Fruit fly (Drosophila melanogaster) whole organism, embryonic: ENCODE measurements around the gene CG13482.

Experiments used
- BEAF-32 ChIP-seq: fragments of 200-800 bp; sonication (Bioruptor generic); optimal IDR thresholded peaks from 3 replicates; lab custom pipeline; 2017; ENCODE audit warnings: missing biosample characterization, missing genetic modification characterization, mild to moderate bottlenecking, moderate library complexity, missing genetic modification reagents
- CG1024 ChIP-seq: fragments of 200-800 bp; sonication (Bioruptor generic); IDR thresholded peaks from 2 replicates; pipeline ENCODE4 v1.3.6; 2022; ENCODE audit warnings: missing biosample characterization, missing genetic modification characterization
- CG10366 ChIP-seq: fragments of 200-800 bp; sonication (Bioruptor generic); IDR thresholded peaks from 2 replicates; pipeline ENCODE4 v1.3.6; 2022; ENCODE audit warnings: missing biosample characterization, missing genetic modification characterization
- CG10543 ChIP-seq: fragments of 200-800 bp; sonication (Bioruptor generic); optimal IDR thresholded peaks from 3 replicates; lab custom pipeline; 2017; ENCODE audit warnings: missing biosample characterization, mild to moderate bottlenecking, missing genetic modification characterization, moderate library complexity
- CG11723 ChIP-seq: fragments of 200-800 bp; sonication (Bioruptor generic); optimal IDR thresholded peaks from 2 replicates; lab custom pipeline; 2017; ENCODE audit warnings: missing biosample characterization, mild to moderate bottlenecking, missing genetic modification characterization
- CG1603 ChIP-seq: fragments of 200-800 bp; sonication (Bioruptor generic); optimal IDR thresholded peaks from 2 replicates; lab custom pipeline; 2019; ENCODE audit warnings: missing biosample characterization, mild to moderate bottlenecking, missing genetic modification characterization, moderate library complexity
- CG16779 ChIP-seq: fragments of 200-800 bp; sonication (Bioruptor generic); IDR thresholded peaks from 2 replicates; pipeline ENCODE4 v1.3.6; 2022; ENCODE audit warnings: missing biosample characterization, missing genetic modification characterization
- CG17328 ChIP-seq: fragments of 200-800 bp; sonication (Bioruptor generic); IDR thresholded peaks from 2 replicates; pipeline ENCODE4 v1.3.6; 2022; ENCODE audit warnings: missing biosample characterization, missing genetic modification characterization
- CG17568 ChIP-seq: fragments of 200-800 bp; sonication (Bioruptor generic); optimal IDR thresholded peaks from 2 replicates; lab custom pipeline; 2018; ENCODE audit warnings: missing biosample characterization, mild to moderate bottlenecking, missing genetic modification characterization, moderate library complexity
- CG17612 ChIP-seq: fragments of 200-800 bp; sonication (Bioruptor generic); IDR thresholded peaks from 2 replicates; pipeline ENCODE4 v1.3.6; 2022; ENCODE audit warnings: missing biosample characterization, missing genetic modification characterization
- CG17912 ChIP-seq: fragments of 200-800 bp; sonication (Bioruptor generic); optimal IDR thresholded peaks from 2 replicates; lab custom pipeline; 2018; ENCODE audit warnings: missing biosample characterization, mild to moderate bottlenecking, missing genetic modification characterization
- CG18262 ChIP-seq: fragments of 200-800 bp; optimal IDR thresholded peaks from 3 replicates; lab custom pipeline; 2019; ENCODE audit warnings: missing biosample characterization, mild to moderate bottlenecking, missing genetic modification characterization, moderate library complexity
- CG18476 ChIP-seq: fragments of 200-800 bp; sonication (Bioruptor generic); optimal IDR thresholded peaks from 2 replicates; lab custom pipeline; 2016; ENCODE audit warnings: missing biosample characterization, mild to moderate bottlenecking, missing genetic modification characterization
- CG2120 ChIP-seq: fragments of 200-800 bp; sonication (Bioruptor generic); optimal IDR thresholded peaks from 3 replicates; lab custom pipeline; 2016; ENCODE audit warnings: missing biosample characterization, missing genetic modification characterization
- CG32767 ChIP-seq: fragments of 200-800 bp; sonication (Bioruptor generic); IDR thresholded peaks from 2 replicates; pipeline ENCODE4 v1.3.6; 2022; ENCODE audit warnings: missing biosample characterization, missing genetic modification characterization
- CG33213 ChIP-seq: fragments of 200-800 bp; sonication (Bioruptor generic); optimal IDR thresholded peaks from 3 replicates; lab custom pipeline; 2016; ENCODE audit warnings: missing biosample characterization, missing genetic modification characterization
- CG3838 ChIP-seq: fragments of 200-800 bp; sonication (Bioruptor generic); optimal IDR thresholded peaks from 3 replicates; lab custom pipeline; 2016; ENCODE audit warnings: missing biosample characterization, missing genetic modification characterization
- CG3847 ChIP-seq: fragments of 200-800 bp; sonication (Bioruptor generic); IDR thresholded peaks from 2 replicates; pipeline ENCODE4 v1.3.6; 2022; ENCODE audit warnings: missing biosample characterization, missing genetic modification characterization
- CG6791 ChIP-seq: fragments of 200-800 bp; sonication (Bioruptor generic); IDR thresholded peaks from 3 replicates; pipeline ENCODE4 v1.3.6; 2022; ENCODE audit warnings: missing biosample characterization, missing genetic modification characterization; ENCODE audit not compliant: partially characterized antibody
- CG7745 ChIP-seq: fragments of 200-800 bp; sonication (Bioruptor generic); optimal IDR thresholded peaks from 2 replicates; lab custom pipeline; 2018; ENCODE audit warnings: missing biosample characterization, mild to moderate bottlenecking, missing genetic modification characterization, moderate library complexity
- CG7786 ChIP-seq: fragments of 200-800 bp; sonication (Bioruptor generic); optimal IDR thresholded peaks from 2 replicates; lab custom pipeline; 2016; ENCODE audit warnings: missing biosample characterization, missing genetic modification characterization
- CrebB ChIP-seq: fragments of 200-800 bp; sonication (Bioruptor generic); optimal IDR thresholded peaks from 3 replicates; lab custom pipeline; 2018; ENCODE audit warnings: missing biosample characterization, mild to moderate bottlenecking, missing genetic modification characterization
- D ChIP-seq, 2 experiments: fragments of 200-800 bp in 1 of 2; fragments of >200 bp in 1 of 2; sonication (Bioruptor generic) in 1 of 2; optimal IDR thresholded peaks; 2 replicates in 1 of 2; 3 replicates in 1 of 2; lab custom pipeline; 2017; ENCODE audit warnings: mild to moderate bottlenecking in 1 of 2, missing biosample characterization in 1 of 2, missing genetic modification characterization in 1 of 2, missing genetic modification reagents in 1 of 2
- E2f1 ChIP-seq: fragments of 200-800 bp; sonication (Bioruptor generic); IDR thresholded peaks from 2 replicates; pipeline ENCODE4 v1.3.6; 2022; ENCODE audit warnings: missing biosample characterization, missing genetic modification characterization
- Fer1 ChIP-seq: fragments of 200-800 bp; sonication (Bioruptor generic); optimal IDR thresholded peaks from 2 replicates; lab custom pipeline; 2017; ENCODE audit warnings: missing biosample characterization, mild to moderate bottlenecking, missing genetic modification characterization
- HLH4C ChIP-seq: fragments of 200-800 bp; sonication (Bioruptor generic); IDR thresholded peaks from 3 replicates; pipeline ENCODE4 v1.3.6; 2022; ENCODE audit warnings: missing biosample characterization, missing genetic modification characterization; ENCODE audit not compliant: partially characterized antibody
- Hr78 ChIP-seq, 2 experiments: fragments of 200-800 bp in 1 of 2; fragments of >200 bp in 1 of 2; sonication (Bioruptor generic) in 1 of 2; optimal IDR thresholded peaks; 2 replicates each; lab custom pipeline; 2017 to 2019; ENCODE audit warnings: missing biosample characterization in 2 of 2, missing genetic modification characterization in 2 of 2, mild to moderate bottlenecking in 1 of 2, moderate library complexity in 1 of 2
- Mad ChIP-seq: fragments of 200-800 bp; sonication (Bioruptor generic); optimal IDR thresholded peaks from 2 replicates; lab custom pipeline; 2016; ENCODE audit warnings: missing biosample characterization, missing genetic modification characterization
- Mes4 ChIP-seq: fragments of 200-800 bp; sonication (Bioruptor generic); optimal IDR thresholded peaks from 2 replicates; lab custom pipeline; 2016; ENCODE audit warnings: missing biosample characterization, missing genetic modification characterization
- NC2α ChIP-seq: fragments of 200-800 bp; sonication (Bioruptor generic); optimal IDR thresholded peaks from 2 replicates; lab custom pipeline; 2016; ENCODE audit warnings: missing biosample characterization, missing genetic modification characterization
- Neu2 ChIP-seq: fragments of 200-800 bp; sonication (Bioruptor generic); optimal IDR thresholded peaks from 3 replicates; lab custom pipeline; 2016; ENCODE audit warnings: missing biosample characterization, missing genetic modification characterization, borderline replicate concordance
- Nf-YB ChIP-seq: fragments of 200-800 bp; sonication (Bioruptor generic); optimal IDR thresholded peaks from 3 replicates; lab custom pipeline; 2019; ENCODE audit warnings: missing biosample characterization, mild to moderate bottlenecking, missing genetic modification characterization, moderate library complexity
- Ptx1 ChIP-seq: fragments of 200-800 bp; sonication (Bioruptor generic); IDR thresholded peaks from 2 replicates; pipeline ENCODE4 v1.3.6; 2022; ENCODE audit warnings: missing biosample characterization, missing genetic modification characterization
- Scr ChIP-seq: fragments of 200-800 bp; sonication (Bioruptor generic); IDR thresholded peaks from 2 replicates; pipeline ENCODE4 v1.3.6; 2022; ENCODE audit warnings: missing biosample characterization, missing genetic modification characterization; ENCODE audit not compliant: partially characterized antibody
- cas ChIP-seq: fragments of 200-800 bp; sonication (Bioruptor generic); IDR thresholded peaks from 2 replicates; pipeline ENCODE4 v1.3.6; 2022; ENCODE audit warnings: missing biosample characterization, missing genetic modification characterization
- crc ChIP-seq: fragments of 200-800 bp; sonication (Bioruptor generic); optimal IDR thresholded peaks from 2 replicates; lab custom pipeline; 2016; ENCODE audit warnings: missing biosample characterization, missing genetic modification characterization
- crol ChIP-seq: fragments of 200-800 bp; sonication (Bioruptor generic); IDR thresholded peaks from 2 replicates; pipeline ENCODE4 v1.3.6; 2022; ENCODE audit warnings: missing biosample characterization, missing genetic modification characterization
- dm ChIP-seq: fragments of 200-800 bp; sonication (Bioruptor generic); optimal IDR thresholded peaks from 3 replicates; lab custom pipeline; 2016; ENCODE audit warnings: missing biosample characterization, missing genetic modification characterization
- ewg ChIP-seq: fragments of 200-800 bp; sonication (Bioruptor generic); optimal IDR thresholded peaks from 3 replicates; lab custom pipeline; 2017; ENCODE audit warnings: mild to moderate bottlenecking, missing biosample characterization, missing genetic modification reagents, missing genetic modification characterization
- gcm2 ChIP-seq: fragments of 200-800 bp; sonication (Bioruptor generic); optimal IDR thresholded peaks from 2 replicates; lab custom pipeline; 2016; ENCODE audit warnings: missing biosample characterization, missing genetic modification characterization
- grau ChIP-seq: fragments of 200-800 bp; optimal IDR thresholded peaks from 3 replicates; lab custom pipeline; 2019; ENCODE audit warnings: missing biosample characterization, mild to moderate bottlenecking, missing genetic modification characterization, moderate library complexity
- h ChIP-seq: fragments of >200 bp; optimal IDR thresholded peaks from 2 replicates; lab custom pipeline; 2017
- lab ChIP-seq: fragments of 200-800 bp; sonication (Bioruptor generic); optimal IDR thresholded peaks from 3 replicates; lab custom pipeline; 2017; ENCODE audit warnings: missing biosample characterization, missing genetic modification characterization, mild to moderate bottlenecking, moderate library complexity, missing genetic modification reagents
- pum ChIP-seq: fragments of 200-800 bp; sonication (Bioruptor generic); optimal IDR thresholded peaks from 2 replicates; lab custom pipeline; 2016; ENCODE audit warnings: missing biosample characterization, missing genetic modification characterization
- sqz ChIP-seq: fragments of 200-800 bp; sonication (Bioruptor generic); optimal IDR thresholded peaks from 3 replicates; lab custom pipeline; 2018; ENCODE audit warnings: missing biosample characterization, mild to moderate bottlenecking, missing genetic modification characterization
- sug ChIP-seq: fragments of 200-800 bp; optimal IDR thresholded peaks from 2 replicates; lab custom pipeline; 2019; ENCODE audit warnings: missing biosample characterization, mild to moderate bottlenecking, missing genetic modification characterization, moderate library complexity
- tgo ChIP-seq: fragments of 200-800 bp; sonication (Bioruptor generic); IDR thresholded peaks from 3 replicates; pipeline ENCODE4 v1.3.6; 2022; ENCODE audit warnings: missing biosample characterization, missing genetic modification characterization
- trem ChIP-seq: fragments of 200-800 bp; optimal IDR thresholded peaks from 3 replicates; lab custom pipeline; 2019; ENCODE audit warnings: missing biosample characterization, mild to moderate bottlenecking, missing genetic modification characterization, moderate library complexity
- wor ChIP-seq: fragments of 200-800 bp; sonication (Bioruptor generic); IDR thresholded peaks from 2 replicates; pipeline ENCODE4 v1.3.6; 2022; ENCODE audit warnings: missing biosample characterization, missing genetic modification characterization

CG13482 gene

dm6 chr3L:14354285-14355092 is 25.3 kb downstream of the CG13482 start (continued):
- TF ChIP-seq sqz (GFP tag; lab: Kevin White, UChicago) (peak; percentile 8), CG17912 (GFP tag; lab: Kevin White, UChicago) (no peak), CG17612 (GFP tag; lab: Robert Waterston, UW) (no peak), Ptx1 (GFP tag; lab: Robert Waterston, UW) (no peak), Scr (GFP tag; lab: Robert Waterston, UW) (no peak), Hr78 (GFP tag; optimal IDR thresholded peaks at IDR 0.05; lab: Kevin White, UChicago) (no peak), CG2120 (no peak), D (optimal IDR thresholded peaks at IDR 0.05; lab: Kevin White, UChicago) (no peak), D (GFP tag; optimal IDR thresholded peaks at IDR 0.05; lab: Kevin White, UChicago) (peak; percentile 46), crc (GFP tag; lab: Kevin White, UChicago) (no peak), CG17568 (peak; percentile 46), CG1024 (no peak), gcm2 (GFP tag; lab: Kevin White, UChicago) (no peak), dm (GFP tag; lab: Kevin White, UChicago) (no peak), tgo (GFP tag; lab: Robert Waterston, UW) (no peak), CG6791 (no peak), HLH4C (no peak), CG7745 (no peak), CG33213 (no peak), CG10366 (no peak), sug (tag; lab: Kevin White, UChicago) (no peak), CG17328 (GFP tag; lab: Robert Waterston, UW) (no peak), CG3838 (GFP tag; lab: Kevin White, UChicago) (no peak), E2f1 (GFP tag; lab: Robert Waterston, UW) (no peak), Mes4 (GFP tag; lab: Kevin White, UChicago) (no peak), ewg (GFP tag; lab: Kevin White, UChicago) (no peak), lab (GFP tag; lab: Kevin White, UChicago) (peak; percentile 51), CG3847 (no peak), h (lab: Kevin White, UChicago) (no peak), Nf-YB (GFP tag; lab: Kevin White, UChicago) (no peak), NC2α (no peak), Mad (GFP tag; lab: Kevin White, UChicago) (no peak), trem (no peak), wor (GFP tag; lab: Robert Waterston, UW) (no peak), CrebB (no peak), CG11723 (GFP tag; lab: Kevin White, UChicago) (no peak), CG32767 (GFP tag; lab: Robert Waterston, UW) (no peak), CG16779 (GFP tag; lab: Robert Waterston, UW) (no peak), CG18476 (GFP tag; lab: Kevin White, UChicago) (no peak), CG18262 (tag; lab: Kevin White, UChicago) (peak; percentile 40), Neu2 (no peak), CG10543 (GFP tag; lab: Kevin White, UChicago) (no peak), grau (tag; lab: Kevin White, UChicago) (no peak), cas (no peak), Fer1 (GFP tag; lab: Kevin White, UChicago) (peak; percentile 29), CG1603 (tag; lab: Kevin White, UChicago) (no peak), pum (GFP tag; lab: Kevin White, UChicago) (no peak), BEAF-32 (GFP tag; lab: Kevin White, UChicago) (no peak), CG7786 (GFP tag; lab: Kevin White, UChicago) (no peak), crol (GFP tag; lab: Robert Waterston, UW) (no peak)
